Worm (Caenorhabditis elegans) whole organism, L4 larva: ENCODE results near the gene ZK666.12.

Source experiments
- F10B5.3 ChIP-seq: sonication (generic microtip); optimal IDR thresholded peaks from 2 replicates; lab custom pipeline; 2016; ENCODE audit warnings: mild to moderate bottlenecking, missing genetic modification characterization, missing compliant biosample characterization
- F26F4.8 ChIP-seq: fragments of 200-800 bp; sonication (Bioruptor generic); conservative IDR thresholded peaks from 2 replicates; pipeline ENCODE4 v1.3.6; 2022; ENCODE audit warnings: missing genetic modification characterization, missing compliant biosample characterization
- F44E2.7 ChIP-seq: fragments of 200-800 bp; sonication (Bioruptor generic); IDR thresholded peaks from 2 replicates; pipeline ENCODE4 v2.1.2; 2022; ENCODE audit warnings: missing genetic modification characterization, missing compliant biosample characterization
- F49E8.2 ChIP-seq: sonication (generic microtip); optimal IDR thresholded peaks from 2 replicates; lab custom pipeline; 2016; ENCODE audit warnings: missing compliant biosample characterization, mild to moderate bottlenecking, missing genetic modification characterization, borderline replicate concordance
- T20F7.1 ChIP-seq: fragments of 200-800 bp; sonication (Bioruptor generic); optimal IDR thresholded peaks from 2 replicates; lab custom pipeline; 2018; ENCODE audit warnings: mild to moderate bottlenecking, missing genetic modification characterization, missing compliant biosample characterization
- Y105C5A.15 ChIP-seq: fragments of 200-800 bp; sonication (Bioruptor generic); IDR thresholded peaks from 2 replicates; pipeline ENCODE4 v1.3.6; 2022; ENCODE audit warnings: missing genetic modification characterization, missing compliant biosample characterization
- Y48G9A.11 ChIP-seq: fragments of 200-800 bp; sonication (Bioruptor generic); IDR thresholded peaks from 2 replicates; pipeline ENCODE4 v1.3.6; 2022; ENCODE audit warnings: missing genetic modification reagents, missing genetic modification characterization, missing compliant biosample characterization
- aha-1 ChIP-seq: fragments of 150-350 bp; peaks from one replicate; lab custom pipeline; 2014; ENCODE audit warnings: missing biosample characterization, missing genetic modification characterization
- ama-1 ChIP-seq: fragments of 150-350 bp; optimal IDR thresholded peaks from 2 replicates; lab custom pipeline; 2014; ENCODE audit warnings: inconsistent platforms, mixed read lengths
- arid-1 ChIP-seq: fragments of 200-800 bp; sonication (Bioruptor generic); conservative IDR thresholded peaks from 2 replicates; pipeline ENCODE4 v1.3.6; 2022; ENCODE audit warnings: missing genetic modification reagents, missing genetic modification characterization, missing compliant biosample characterization
- attf-4 ChIP-seq: sonication (generic microtip); optimal IDR thresholded peaks from 3 replicates; lab custom pipeline; 2017; ENCODE audit warnings: missing biosample characterization, missing genetic modification characterization
- ceh-44 ChIP-seq: fragments of 200-800 bp; sonication (Bioruptor generic); IDR thresholded peaks from 2 replicates; pipeline ENCODE4 v1.3.6; 2022; ENCODE audit warnings: missing genetic modification reagents, missing genetic modification characterization, missing compliant biosample characterization
- ceh-82 ChIP-seq: sonication (generic microtip); optimal IDR thresholded peaks from 2 replicates; lab custom pipeline; 2017; ENCODE audit warnings: missing biosample characterization, missing genetic modification characterization
- ctbp-1 ChIP-seq: fragments of 200-800 bp; sonication (Bioruptor generic); IDR thresholded peaks from 2 replicates; pipeline ENCODE4 v1.3.6; 2022; ENCODE audit warnings: missing genetic modification reagents, missing genetic modification characterization, missing compliant biosample characterization
- daf-12 ChIP-seq: fragments of 150-350 bp; optimal IDR thresholded peaks from 2 replicates; lab custom pipeline; 2014; ENCODE audit warnings: missing biosample characterization, missing genetic modification reagents, missing genetic modification characterization
- daf-16 ChIP-seq, 3 experiments: sonication (generic microtip); optimal IDR thresholded peaks; 2 replicates each; lab custom pipeline; 2016 to 2017; ENCODE audit warnings: missing genetic modification characterization in 3 of 3, missing genetic modification reagents in 3 of 3, mild to moderate bottlenecking in 2 of 3, missing compliant biosample characterization in 2 of 3, missing biosample characterization in 1 of 3, moderate library complexity in 1 of 3
- daf-19 ChIP-seq: fragments of 200-800 bp; sonication (Bioruptor generic); conservative IDR thresholded peaks from 2 replicates; pipeline ENCODE4 v1.3.6; 2022; ENCODE audit warnings: missing genetic modification characterization, missing compliant biosample characterization
- daf-8 ChIP-seq: fragments of 200-800 bp; sonication (Bioruptor generic); IDR thresholded peaks from 2 replicates; pipeline ENCODE4 v1.3.6; 2022; ENCODE audit warnings: missing genetic modification characterization, missing compliant biosample characterization
- dmd-8 ChIP-seq: fragments of 200-800 bp; sonication (Bioruptor generic); IDR thresholded peaks from 2 replicates; pipeline ENCODE4 v1.3.6; 2022; ENCODE audit warnings: missing genetic modification characterization, missing compliant biosample characterization
- dpl-1 ChIP-seq: fragments of 150-350 bp; optimal IDR thresholded peaks from 2 replicates; lab custom pipeline; 2014; ENCODE audit warnings: missing biosample characterization, missing genetic modification reagents, missing genetic modification characterization
- lin-13 ChIP-seq: fragments of 150-350 bp; optimal IDR thresholded peaks from 2 replicates; lab custom pipeline; 2014; ENCODE audit warnings: missing biosample characterization, missing genetic modification reagents, missing genetic modification characterization
- lin-29 ChIP-seq: fragments of 200-800 bp; sonication (Bioruptor generic); IDR thresholded peaks from 2 replicates; pipeline ENCODE4 v1.3.6; 2022; ENCODE audit warnings: missing genetic modification reagents, missing genetic modification characterization, missing compliant biosample characterization
- lir-3 ChIP-seq: sonication (generic microtip); optimal IDR thresholded peaks from 2 replicates; lab custom pipeline; 2016; ENCODE audit warnings: mild to moderate bottlenecking, missing genetic modification characterization, missing compliant biosample characterization
- lsy-2 ChIP-seq, 2 experiments: fragments of 150-350 bp in 1 of 2; sonication (generic microtip) in 1 of 2; optimal IDR thresholded peaks; 2 replicates each; lab custom pipeline; 2014 to 2017; ENCODE audit warnings: missing biosample characterization in 2 of 2, missing genetic modification characterization in 2 of 2
- mdt-29 ChIP-seq: fragments of 200-800 bp; sonication (Bioruptor generic); IDR thresholded peaks from 2 replicates; pipeline ENCODE4 v1.3.6; 2022; ENCODE audit warnings: missing genetic modification reagents, missing genetic modification characterization, missing compliant biosample characterization
- mep-1 ChIP-seq: fragments of 150-350 bp; sonication (generic microtip); optimal IDR thresholded peaks from 3 replicates; lab custom pipeline; 2014; ENCODE audit warnings: missing biosample characterization, missing genetic modification characterization
- mes-2 ChIP-seq: sonication (generic microtip); optimal IDR thresholded peaks from 2 replicates; lab custom pipeline; 2016; ENCODE audit warnings: missing genotype, mild to moderate bottlenecking, missing genetic modification characterization, missing compliant biosample characterization; ENCODE audit not compliant: poor library complexity, severe bottlenecking
- nhr-11 ChIP-seq: fragments of 150-350 bp; optimal IDR thresholded peaks from 2 replicates; lab custom pipeline; 2014; ENCODE audit warnings: missing biosample characterization, missing genetic modification characterization
- nhr-25 ChIP-seq: sonication (generic microtip); optimal IDR thresholded peaks from 2 replicates; lab custom pipeline; 2017; ENCODE audit warnings: missing genetic modification characterization, mild to moderate bottlenecking, missing compliant biosample characterization, antibody characterized with exemption, moderate library complexity, borderline replicate concordance; ENCODE audit not compliant: insufficient read depth
- nhr-28 ChIP-seq: fragments of 150-350 bp; optimal IDR thresholded peaks from 2 replicates; lab custom pipeline; 2014; ENCODE audit warnings: missing biosample characterization, missing genetic modification characterization
- nhr-41 ChIP-seq: fragments of 200-800 bp; sonication (Bioruptor generic); IDR thresholded peaks from 2 replicates; pipeline ENCODE4 v1.3.6; 2022; ENCODE audit warnings: missing genetic modification reagents, missing genetic modification characterization, missing compliant biosample characterization
- nhr-42 ChIP-seq: fragments of 200-800 bp; sonication (Bioruptor generic); IDR thresholded peaks from 2 replicates; pipeline ENCODE4 v1.3.6; 2022; ENCODE audit warnings: missing genetic modification characterization, missing compliant biosample characterization
- nhr-48 ChIP-seq: sonication (generic microtip); optimal IDR thresholded peaks from 2 replicates; lab custom pipeline; 2016; ENCODE audit warnings: mild to moderate bottlenecking, missing genetic modification characterization, missing compliant biosample characterization
- pqm-1 ChIP-seq: sonication (generic microtip); optimal IDR thresholded peaks from 2 replicates; lab custom pipeline; 2017; ENCODE audit warnings: missing biosample characterization, missing genetic modification characterization
- tag-97 ChIP-seq: fragments of 200-800 bp; sonication (Bioruptor generic); IDR thresholded peaks from 2 replicates; pipeline ENCODE4 v1.3.6; 2022; ENCODE audit warnings: missing genetic modification characterization, missing compliant biosample characterization
- unc-39 ChIP-seq: sonication (generic microtip); optimal IDR thresholded peaks from 2 replicates; lab custom pipeline; 2017; ENCODE audit warnings: missing biosample characterization, missing genetic modification characterization
- unc-62 ChIP-seq, 3 experiments: fragments of 150-350 bp in 1 of 3; sonication (generic microtip); optimal IDR thresholded peaks in 2 of 3; peaks in 1 of 3; 1 replicate in 1 of 3; 2 replicates in 2 of 3; lab custom pipeline; 2014 to 2017; ENCODE audit warnings: missing biosample characterization in 3 of 3, missing genetic modification characterization in 3 of 3, missing genetic modification reagents in 3 of 3, missing genotype in 1 of 3
- zag-1 ChIP-seq: fragments of 150-350 bp; optimal IDR thresholded peaks from 2 replicates; lab custom pipeline; 2014; ENCODE audit warnings: missing biosample characterization, missing genetic modification characterization
- zfp-2 ChIP-seq: sonication (generic microtip); optimal IDR thresholded peaks from 2 replicates; lab custom pipeline; 2016; ENCODE audit warnings: mild to moderate bottlenecking, missing genetic modification characterization, missing compliant biosample characterization
- zfp-3 ChIP-seq: fragments of 200-800 bp; sonication (Bioruptor generic); conservative IDR thresholded peaks from 2 replicates; pipeline ENCODE4 v1.3.6; 2022; ENCODE audit warnings: missing genetic modification reagents, missing genetic modification characterization, missing compliant biosample characterization
- zip-11 ChIP-seq: fragments of 200-800 bp; sonication (Bioruptor generic); IDR thresholded peaks from 2 replicates; pipeline ENCODE4 v1.3.6; 2022; ENCODE audit warnings: missing genetic modification characterization, missing compliant biosample characterization

The ZK666.12 gene

DNA sequence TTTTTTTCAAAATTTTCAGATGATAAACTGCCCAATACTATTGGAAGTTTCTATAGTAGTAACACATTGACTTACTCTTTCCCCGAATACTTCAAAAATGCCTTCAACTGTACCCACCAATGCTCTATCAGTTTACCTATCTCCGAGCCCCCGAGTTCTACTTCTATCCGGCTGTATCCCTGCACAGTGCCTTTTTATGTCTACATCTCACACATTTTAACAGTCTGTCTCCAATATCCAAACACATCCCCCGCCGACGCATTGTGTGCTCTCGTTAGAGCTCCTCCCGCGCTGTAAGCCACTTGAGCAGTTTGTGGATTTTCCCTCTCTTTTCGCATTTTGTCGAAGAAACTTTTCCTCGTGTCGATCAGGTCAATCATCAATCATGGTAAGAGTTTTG, 29.5 kb upstream of the ZK666.12 start, which contains the start of gene tnc-2:
tnc-2 (plus strand) TSS at position 301 of the 400 bp plus-strand sequence.
- TF ChIP-seq aha-1 (tag; lab: Kevin White, UChicago), result no peak
- no peak for TF ChIP-seq nhr-25
- TF ChIP-seq, all 104 proteins: peak for 0

DNA sequence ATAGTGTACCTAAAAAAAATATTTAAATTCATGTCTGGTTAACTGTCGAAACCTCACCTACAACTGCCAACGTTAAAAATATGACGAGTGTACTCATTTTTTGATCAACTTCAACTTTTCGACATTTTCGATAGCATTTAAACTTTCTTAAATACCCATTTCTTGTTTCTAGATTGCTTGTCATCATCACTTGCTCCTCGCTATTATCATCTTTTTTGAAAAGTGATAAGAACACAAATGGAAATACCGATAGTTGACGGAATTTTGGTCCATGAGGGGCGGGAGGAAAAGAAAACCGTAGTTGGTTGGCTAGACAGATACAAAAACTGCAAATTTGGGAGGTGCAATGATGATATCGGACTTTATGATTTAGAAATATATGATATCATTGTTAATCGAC, 25.9 kb upstream of the ZK666.12 start, which contains the start of gene clec-143:
clec-143 (minus strand) TSS at position 139 of the 400 bp plus-strand sequence.
- TF ChIP-seq unc-62 (GFP tag; optimal IDR thresholded peaks at IDR 0.05 in 1 of 2; lab: Kevin White, UChicago), result peak in 1 of 2 experiments; percentile 67
- TF ChIP-seq unc-62 (tag; optimal IDR thresholded peaks at IDR 0.05; lab: Kevin White, UChicago), result no peak
- peak; percentile 45 for TF ChIP-seq nhr-28 (tag; lab: Kevin White, UChicago)
- peak; percentile 88 for TF ChIP-seq pqm-1
- TF ChIP-seq zfp-3 (GFP tag; lab: Robert Waterston, UW), result no peak

DNA sequence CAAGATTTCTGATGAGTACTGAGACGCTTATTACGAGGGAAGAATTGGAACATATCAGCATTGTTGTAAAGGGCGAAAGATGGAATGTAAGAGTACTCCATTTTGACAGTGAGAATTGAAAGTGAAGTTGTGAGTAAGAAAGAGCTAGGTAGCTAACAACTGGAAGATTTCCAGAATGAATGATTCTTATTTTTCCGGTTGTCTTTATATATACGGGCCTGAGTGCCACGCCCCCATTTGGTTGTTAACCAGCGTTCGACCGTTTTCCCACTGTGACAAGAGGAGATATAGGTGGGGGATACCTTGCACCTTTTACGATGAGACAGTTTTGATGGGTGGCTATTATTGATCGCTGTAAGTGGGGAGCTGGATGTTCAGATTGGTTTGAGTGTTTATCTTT, 24.8 kb upstream of the ZK666.12 start, which contains the start of gene ZK666.1:
ZK666.1 (minus strand) TSS at position 101 of the 400 bp plus-strand sequence.
- TF ChIP-seq daf-12 (tag; lab: Kevin White, UChicago), result no peak
- TF ChIP-seq nhr-48, result no peak
- no peak for TF ChIP-seq ceh-44 (GFP tag; lab: Robert Waterston, UW)
- no peak for TF ChIP-seq F44E2.7 (GFP tag; lab: Robert Waterston, UW)
- no peak for TF ChIP-seq F26F4.8
- TF ChIP-seq aha-1 (tag; lab: Kevin White, UChicago), result no peak
- no peak for TF ChIP-seq Y48G9A.11 (GFP tag; lab: Robert Waterston, UW)
- no peak for TF ChIP-seq lin-29 (GFP tag; lab: Robert Waterston, UW)
- TF ChIP-seq T20F7.1 (GFP tag; lab: Kevin White, UChicago), result no peak
- no peak for TF ChIP-seq attf-4
- TF ChIP-seq arid-1, result no peak
- no peak for TF ChIP-seq lsy-2 (tag; optimal IDR thresholded peaks at IDR 0.05; lab: Kevin White, UChicago)
- no peak for TF ChIP-seq nhr-41
- TF ChIP-seq dpl-1 (GFP tag; lab: Kevin White, UChicago), result no peak

DNA sequence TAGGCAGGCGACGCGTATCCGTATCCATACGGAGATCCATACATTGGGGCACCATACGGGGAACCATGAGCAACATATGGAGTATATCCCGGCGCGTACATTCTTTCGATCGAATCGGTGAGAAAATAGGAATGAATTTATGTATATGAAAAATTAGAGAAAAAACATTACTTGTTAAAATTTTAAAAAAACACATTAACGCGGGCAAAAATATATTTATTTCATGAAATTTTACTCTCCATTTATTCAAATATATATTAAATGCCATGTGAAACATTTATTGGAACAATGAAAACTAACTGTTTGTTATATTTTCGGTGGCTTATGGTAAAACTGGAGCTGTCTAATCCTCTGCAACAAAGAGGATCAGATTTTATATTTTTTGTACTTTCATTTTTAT, 24.2 kb upstream of the ZK666.12 start, which contains the start of gene ZK666.2:
ZK666.2 (minus strand) TSS at position 101 of the 400 bp plus-strand sequence.
- TF ChIP-seq daf-19, result no peak
- TF ChIP-seq zfp-2, result no peak
- no peak for TF ChIP-seq zag-1
- TF ChIP-seq zip-11 (GFP tag; lab: Robert Waterston, UW), result no peak
- TF ChIP-seq nhr-41, result no peak
- no peak for TF ChIP-seq ceh-82
- TF ChIP-seq daf-16 (GFP tag; optimal IDR thresholded peaks at IDR 0.05; lab: Kevin White, UChicago), result no peak
- no peak for TF ChIP-seq daf-16 (tag; optimal IDR thresholded peaks at IDR 0.05; lab: Kevin White, UChicago)
- no peak for TF ChIP-seq tag-97

DNA sequence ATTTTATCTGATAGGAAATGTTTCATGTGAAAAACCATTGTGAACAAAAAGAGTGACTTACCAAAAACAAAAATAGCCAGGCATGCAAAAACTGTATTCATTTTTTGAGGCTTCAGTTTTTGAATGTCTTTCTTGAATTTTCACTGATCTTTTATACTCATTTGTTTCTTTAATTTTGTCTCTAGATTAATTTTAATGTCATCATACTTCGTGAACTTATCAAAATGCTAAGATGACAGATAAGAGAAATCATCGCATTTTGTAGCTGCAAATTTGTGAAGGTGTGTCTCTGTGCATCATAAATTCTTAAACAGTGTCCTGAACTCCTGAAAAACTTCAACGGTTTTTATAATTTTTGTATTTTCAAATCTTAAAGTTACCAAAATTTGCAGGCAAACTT, 20.0 kb upstream of the ZK666.12 start, which contains the start of gene clec-58:
clec-58 (minus strand) TSS at position 101 of the 400 bp plus-strand sequence.
- TF ChIP-seq ctbp-1 (GFP tag; lab: Robert Waterston, UW) (no peak), mdt-29 (GFP tag; lab: Robert Waterston, UW) (no peak), nhr-42 (GFP tag; lab: Robert Waterston, UW) (no peak), F10B5.3 (tag; lab: Kevin White, UChicago) (no peak), mes-2 (tag; lab: Kevin White, UChicago) (no peak)

DNA sequence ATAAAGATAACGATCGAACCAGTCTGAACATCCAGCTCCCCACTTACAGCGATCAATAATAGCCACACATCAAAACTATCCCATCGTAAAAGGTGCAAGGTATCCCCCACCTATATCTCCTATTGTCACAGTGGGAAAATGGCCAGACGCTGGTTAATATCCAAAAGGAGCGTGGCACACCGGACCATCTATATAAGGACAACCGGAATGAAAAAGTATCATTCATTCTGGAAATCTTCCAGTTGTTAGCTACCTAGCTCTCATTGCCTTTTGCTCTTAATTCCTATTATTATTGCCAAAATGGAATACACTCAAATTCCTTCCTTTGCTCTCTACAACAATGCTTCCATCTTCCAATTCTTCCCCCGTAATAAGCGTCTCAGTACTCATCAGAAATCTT, 19.1 kb upstream of the ZK666.12 start, which contains the start of gene ZK666.4:
ZK666.4 (plus strand) TSS at position 301 of the 400 bp plus-strand sequence.
- TF ChIP-seq F49E8.2 (tag; lab: Kevin White, UChicago) (no peak), lir-3 (tag; lab: Kevin White, UChicago) (no peak), zfp-3 (GFP tag; lab: Robert Waterston, UW) (no peak), nhr-11 (tag; lab: Kevin White, UChicago) (no peak), Y105C5A.15 (GFP tag; lab: Robert Waterston, UW) (no peak), dmd-8 (GFP tag; lab: Robert Waterston, UW) (no peak), ama-1 (lab: Kevin White, UChicago) (no peak), unc-39 (tag; lab: Kevin White, UChicago) (no peak), mep-1 (tag; lab: Kevin White, UChicago) (no peak), nhr-25 (no peak), lin-13 (no peak), T20F7.1 (GFP tag; lab: Kevin White, UChicago) (no peak), daf-8 (GFP tag; lab: Robert Waterston, UW) (no peak)
